Fruit fly (Drosophila melanogaster) whole organism, embryonic: Measurements from ENCODE around the gene CG31792.

Source experiments
- Awh ChIP-seq: fragments of 200-800 bp; sonication (Bioruptor generic); IDR thresholded peaks from 2 replicates; pipeline ENCODE4, ENCODE4 v1.3.6; 2022; ENCODE audit warnings: missing biosample characterization, missing genetic modification characterization
- Bgb ChIP-seq: fragments of 200-800 bp; sonication (Bioruptor generic); IDR thresholded peaks from 2 replicates; pipeline ENCODE4 v1.3.6; 2022; ENCODE audit warnings: missing biosample characterization, missing genetic modification characterization; ENCODE audit not compliant: partially characterized antibody
- C15 ChIP-seq: fragments of 200-800 bp; sonication (Bioruptor generic); IDR thresholded peaks from 3 replicates; pipeline ENCODE4 v1.3.6; 2022; ENCODE audit warnings: missing biosample characterization, missing genetic modification characterization
- CG10321 ChIP-seq: fragments of 200-800 bp; sonication (Bioruptor generic); IDR thresholded peaks from 2 replicates; pipeline ENCODE4 v1.3.6; 2022; ENCODE audit warnings: missing biosample characterization, missing genetic modification characterization
- CG10462 ChIP-seq: fragments of 200-800 bp; sonication (Bioruptor generic); optimal IDR thresholded peaks from 2 replicates; lab custom pipeline; 2016; ENCODE audit warnings: missing biosample characterization, missing genetic modification characterization
- CG10979 ChIP-seq: fragments of 200-800 bp; sonication (Bioruptor generic); optimal IDR thresholded peaks from 2 replicates; lab custom pipeline; 2018; ENCODE audit warnings: missing biosample characterization, mild to moderate bottlenecking, missing genetic modification characterization, moderate library complexity
- CG12155 ChIP-seq: fragments of 200-800 bp; sonication (Bioruptor generic); optimal IDR thresholded peaks from 3 replicates; lab custom pipeline; 2016; ENCODE audit warnings: missing biosample characterization, missing genetic modification characterization
- CG13775 ChIP-seq: fragments of 200-800 bp; sonication (Bioruptor generic); optimal IDR thresholded peaks from 3 replicates; lab custom pipeline; 2017; ENCODE audit warnings: missing biosample characterization, mild to moderate bottlenecking, missing genetic modification characterization
- CG14667 ChIP-seq: fragments of 200-800 bp; sonication (Bioruptor generic); IDR thresholded peaks from 2 replicates; pipeline ENCODE4 v1.3.6; 2022; ENCODE audit warnings: missing biosample characterization, missing genetic modification characterization
- CG15514 ChIP-seq: fragments of 200-800 bp; sonication (Bioruptor generic); optimal IDR thresholded peaks from 3 replicates; lab custom pipeline; 2017; ENCODE audit warnings: missing biosample characterization, missing genetic modification characterization, mild to moderate bottlenecking, moderate library complexity, missing genetic modification reagents
- CG1602 ChIP-seq: fragments of 200-800 bp; sonication (Bioruptor generic); optimal IDR thresholded peaks from 3 replicates; lab custom pipeline; 2016; ENCODE audit warnings: missing biosample characterization, missing genetic modification characterization
- CG17328 ChIP-seq: fragments of 200-800 bp; sonication (Bioruptor generic); IDR thresholded peaks from 2 replicates; pipeline ENCODE4 v1.3.6; 2022; ENCODE audit warnings: missing biosample characterization, missing genetic modification characterization
- CG17385 ChIP-seq: fragments of 200-800 bp; sonication (Bioruptor generic); optimal IDR thresholded peaks from 3 replicates; lab custom pipeline; 2018; ENCODE audit warnings: missing biosample characterization, mild to moderate bottlenecking, missing genetic modification characterization
- CG18619 ChIP-seq: fragments of 200-800 bp; sonication (Bioruptor generic); optimal IDR thresholded peaks from 3 replicates; lab custom pipeline; 2017; ENCODE audit warnings: missing biosample characterization, mild to moderate bottlenecking, missing genetic modification characterization
- CG30431 ChIP-seq: fragments of 200-800 bp; sonication (Bioruptor generic); optimal IDR thresholded peaks from 2 replicates; lab custom pipeline; 2017; ENCODE audit warnings: missing biosample characterization, missing genetic modification characterization
- CG5953 ChIP-seq: fragments of 200-800 bp; sonication (Bioruptor generic); IDR thresholded peaks from 2 replicates; pipeline ENCODE4 v1.3.6; 2022; ENCODE audit warnings: missing biosample characterization, missing genetic modification characterization
- CG6791 ChIP-seq: fragments of 200-800 bp; sonication (Bioruptor generic); IDR thresholded peaks from 3 replicates; pipeline ENCODE4 v1.3.6; 2022; ENCODE audit warnings: missing biosample characterization, missing genetic modification characterization; ENCODE audit not compliant: partially characterized antibody
- CG8281 ChIP-seq: fragments of 200-800 bp; sonication (Bioruptor generic); optimal IDR thresholded peaks from 2 replicates; lab custom pipeline; 2018; ENCODE audit warnings: missing biosample characterization, mild to moderate bottlenecking, missing genetic modification characterization, moderate library complexity
- CG8478 ChIP-seq: fragments of >200 bp; optimal IDR thresholded peaks from 2 replicates; lab custom pipeline; 2018
- CG8944 ChIP-seq: fragments of 200-800 bp; sonication (Bioruptor generic); optimal IDR thresholded peaks from 3 replicates; lab custom pipeline; 2016; ENCODE audit warnings: missing biosample characterization, missing genetic modification characterization
- CTCF ChIP-seq: fragments of 200-800 bp; sonication (Bioruptor generic); optimal IDR thresholded peaks from 2 replicates; lab custom pipeline; 2017; ENCODE audit warnings: missing biosample characterization, mild to moderate bottlenecking, missing genetic modification characterization, moderate library complexity
- D ChIP-seq, 2 experiments: fragments of 200-800 bp in 1 of 2; fragments of >200 bp in 1 of 2; sonication (Bioruptor generic) in 1 of 2; optimal IDR thresholded peaks; 2 replicates in 1 of 2; 3 replicates in 1 of 2; lab custom pipeline; 2017; ENCODE audit warnings: mild to moderate bottlenecking in 1 of 2, missing biosample characterization in 1 of 2, missing genetic modification characterization in 1 of 2, missing genetic modification reagents in 1 of 2
- Dbx ChIP-seq: fragments of 200-800 bp; sonication (Bioruptor generic); IDR thresholded peaks from 3 replicates; pipeline ENCODE4 v1.3.6; 2022; ENCODE audit warnings: missing biosample characterization, missing genetic modification characterization
- Dfd ChIP-seq, 2 experiments: fragments of >200 bp; optimal IDR thresholded peaks; 2 replicates each; lab custom pipeline; 2017; ENCODE audit warnings: missing biosample characterization in 2 of 2, missing genetic modification characterization in 2 of 2
- Drgx ChIP-seq: fragments of 200-800 bp; sonication (Bioruptor generic); IDR thresholded peaks from 2 replicates; pipeline ENCODE4 v1.3.6; 2022; ENCODE audit warnings: missing biosample characterization, missing genetic modification characterization
- Eip74EF ChIP-seq, 2 experiments: fragments of 200-800 bp in 1 of 2; fragments of >200 bp in 1 of 2; sonication (Bioruptor generic) in 1 of 2; optimal IDR thresholded peaks; 2 replicates each; lab custom pipeline; 2017 to 2019; ENCODE audit warnings: missing biosample characterization in 2 of 2, missing genetic modification characterization in 2 of 2, mild to moderate bottlenecking in 1 of 2, moderate library complexity in 1 of 2
- Elba2 ChIP-seq: fragments of 200-800 bp; sonication (Bioruptor generic); optimal IDR thresholded peaks from 3 replicates; lab custom pipeline; 2016; ENCODE audit warnings: missing biosample characterization, missing genetic modification characterization
- Ets97D ChIP-seq: fragments of 200-800 bp; sonication (Bioruptor generic); optimal IDR thresholded peaks from 3 replicates; lab custom pipeline; 2016; ENCODE audit warnings: missing biosample characterization, missing genetic modification characterization
- Hmx ChIP-seq: fragments of 200-800 bp; sonication (Bioruptor generic); optimal IDR thresholded peaks from 2 replicates; lab custom pipeline; 2016; ENCODE audit warnings: missing biosample characterization, missing genetic modification characterization
- MESR4 ChIP-seq: fragments of 200-800 bp; sonication (Bioruptor generic); optimal IDR thresholded peaks from 2 replicates; lab custom pipeline; 2018; ENCODE audit warnings: missing biosample characterization, mild to moderate bottlenecking, missing genetic modification characterization, moderate library complexity
- Mrtf ChIP-seq: fragments of 200-800 bp; sonication (Bioruptor generic); IDR thresholded peaks from 3 replicates; pipeline ENCODE4 v1.3.6; 2022; ENCODE audit warnings: missing biosample characterization, missing genetic modification characterization
- Ravus ChIP-seq: fragments of 200-800 bp; sonication (Bioruptor generic); IDR thresholded peaks from 2 replicates; pipeline ENCODE4 v1.3.6; 2022; ENCODE audit warnings: missing biosample characterization, missing genetic modification characterization
- Sry-β ChIP-seq: fragments of 200-800 bp; sonication (Bioruptor generic); optimal IDR thresholded peaks from 2 replicates; lab custom pipeline; 2018; ENCODE audit warnings: missing biosample characterization, mild to moderate bottlenecking, missing genetic modification characterization, moderate library complexity
- Xbp1 ChIP-seq: fragments of 200-800 bp; sonication (Bioruptor generic); optimal IDR thresholded peaks from 3 replicates; lab custom pipeline; 2016; ENCODE audit warnings: missing biosample characterization, mild to moderate bottlenecking, missing genetic modification characterization
- disco-r ChIP-seq: fragments of 200-800 bp; sonication (Bioruptor generic); optimal IDR thresholded peaks from 2 replicates; lab custom pipeline; 2016; ENCODE audit warnings: missing biosample characterization, missing genetic modification characterization
- dpn ChIP-seq, 2 experiments: fragments of 200-800 bp; sonication (Bioruptor generic); optimal IDR thresholded peaks; 3 replicates each; lab custom pipeline; 2016; ENCODE audit warnings: missing biosample characterization in 2 of 2, missing genetic modification characterization in 2 of 2
- grau ChIP-seq: fragments of 200-800 bp; optimal IDR thresholded peaks from 3 replicates; lab custom pipeline; 2019; ENCODE audit warnings: missing biosample characterization, mild to moderate bottlenecking, missing genetic modification characterization, moderate library complexity
- h ChIP-seq: fragments of >200 bp; optimal IDR thresholded peaks from 2 replicates; lab custom pipeline; 2017
- hth ChIP-seq: fragments of >200 bp; optimal IDR thresholded peaks from 2 replicates; lab custom pipeline; 2017; ENCODE audit warnings: inconsistent platforms
- kni ChIP-seq: fragments of 200-800 bp; sonication (Bioruptor generic); optimal IDR thresholded peaks from 3 replicates; lab custom pipeline; 2017; ENCODE audit warnings: mild to moderate bottlenecking, missing biosample characterization, missing genetic modification reagents, missing genetic modification characterization
- lab ChIP-seq: fragments of 200-800 bp; sonication (Bioruptor generic); optimal IDR thresholded peaks from 3 replicates; lab custom pipeline; 2017; ENCODE audit warnings: missing biosample characterization, missing genetic modification characterization, mild to moderate bottlenecking, moderate library complexity, missing genetic modification reagents
- lbe ChIP-seq: fragments of 200-800 bp; sonication (Bioruptor generic); optimal IDR thresholded peaks from 2 replicates; lab custom pipeline; 2016; ENCODE audit warnings: missing biosample characterization, mild to moderate bottlenecking, missing genetic modification characterization
- maf-S ChIP-seq: fragments of 200-800 bp; sonication (Bioruptor generic); optimal IDR thresholded peaks from 2 replicates; lab custom pipeline; 2016; ENCODE audit warnings: missing biosample characterization, missing genetic modification characterization
- nmo ChIP-seq: fragments of 200-800 bp; sonication (Bioruptor generic); optimal IDR thresholded peaks from 2 replicates; lab custom pipeline; 2018; ENCODE audit warnings: missing biosample characterization, mild to moderate bottlenecking, missing genetic modification characterization, moderate library complexity
- p53 ChIP-seq: fragments of 200-800 bp; sonication (Bioruptor generic); optimal IDR thresholded peaks from 2 replicates; lab custom pipeline; 2016; ENCODE audit warnings: missing biosample characterization, missing genetic modification characterization
- prd ChIP-seq, 3 experiments: fragments of >200 bp in 2 of 3; fragments of 200-800 bp in 1 of 3; sonication (Bioruptor generic) in 1 of 3; optimal IDR thresholded peaks in 2 of 3; IDR thresholded peaks in 1 of 3; 2 replicates in 2 of 3; 3 replicates in 1 of 3; pipeline versions ENCODE4 v1.3.6 to Lab custom; 2017 to 2022; ENCODE audit warnings: missing biosample characterization in 1 of 3, missing genetic modification characterization in 1 of 3
- ro ChIP-seq: fragments of 200-800 bp; sonication (Bioruptor generic); IDR thresholded peaks from 2 replicates; pipeline ENCODE4 v1.3.6; 2022; ENCODE audit warnings: missing biosample characterization, missing genetic modification characterization
- sim ChIP-seq: fragments of 200-800 bp; sonication (Bioruptor generic); IDR thresholded peaks from 2 replicates; pipeline ENCODE4 v1.3.6; 2022; ENCODE audit warnings: missing biosample characterization, missing genetic modification characterization
- tup ChIP-seq: fragments of 200-800 bp; sonication (Bioruptor generic); optimal IDR thresholded peaks from 2 replicates; lab custom pipeline; 2016; ENCODE audit warnings: missing biosample characterization, mild to moderate bottlenecking, missing genetic modification characterization, moderate library complexity
- vnd ChIP-seq: fragments of 200-800 bp; sonication (Bioruptor generic); IDR thresholded peaks from 3 replicates; pipeline ENCODE4 v1.3.6; 2022; ENCODE audit warnings: missing biosample characterization, missing genetic modification characterization; ENCODE audit not compliant: partially characterized antibody

The CG31792 gene

dm6 chr2L:18968370-18969105 lies 28.7 kb upstream of the CG31792 start, which contains the start of the genes Nak and Tango6 (continued):
- TF ChIP-seq CG17385 (no peak), disco-r (GFP tag; lab: Kevin White, UChicago) (peak; percentile 23), tup (no peak), C15 (GFP tag; lab: Robert Waterston, UW) (no peak), CG13775 (peak; percentile 62), Xbp1 (GFP tag; lab: Kevin White, UChicago) (peak; percentile 23), Drgx (GFP tag; lab: Robert Waterston, UW) (no peak), CG8281 (tag; lab: Kevin White, UChicago) (no peak), Awh (GFP tag; lab: Robert Waterston, UW) (no peak), nmo (peak; percentile 81), Eip74EF (GFP tag; optimal IDR thresholded peaks at IDR 0.05; lab: Kevin White, UChicago) (no peak), CG14667 (no peak), Dbx (GFP tag; lab: Robert Waterston, UW) (peak; percentile 25; the same call in 1 of the 3 replicates), hth (lab: Kevin White, UChicago) (no peak), Elba2 (GFP tag; lab: Kevin White, UChicago) (no peak), Bgb (GFP tag; lab: Robert Waterston, UW) (peak; percentile 87), CG12155 (GFP tag; lab: Kevin White, UChicago) (peak; percentile 27), sim (no peak), CG30431 (GFP tag; lab: Kevin White, UChicago) (no peak), Mrtf (no peak), ro (GFP tag; lab: Robert Waterston, UW) (no peak), CG8944 (no peak), Hmx (GFP tag; lab: Kevin White, UChicago) (no peak), CG17328 (GFP tag; lab: Robert Waterston, UW) (no peak), CG15514 (GFP tag; lab: Kevin White, UChicago) (peak; percentile 34), prd (optimal IDR thresholded peaks at IDR 0.05; lab: Kevin White, UChicago) (no peak), prd (GFP tag; IDR thresholded peaks at IDR 0.05; lab: Robert Waterston, UW) (peak; percentile 33; the same call in 1 of the 3 replicates), maf-S (GFP tag; lab: Kevin White, UChicago) (peak; percentile 0), CG18619 (GFP tag; lab: Kevin White, UChicago) (no peak), CG1602 (GFP tag; lab: Kevin White, UChicago) (peak; percentile 11), CG5953 (GFP tag; lab: Robert Waterston, UW) (no peak), CTCF (GFP tag; lab: Kevin White, UChicago) (peak; percentile 32), CG10462 (GFP tag; lab: Kevin White, UChicago) (no peak), vnd (GFP tag; lab: Robert Waterston, UW) (peak; percentile 96), CG10979 (tag; lab: Kevin White, UChicago) (no peak), p53 (GFP tag; lab: Kevin White, UChicago) (peak; percentile 33), dpn (GFP tag; optimal IDR thresholded peaks at IDR 0.05; lab: Kevin White, UChicago) (peak; percentile 10 to 34), kni (GFP tag; lab: Kevin White, UChicago) (no peak), CG10321 (GFP tag; lab: Robert Waterston, UW) (peak; percentile 27; the same call in 1 of the 2 replicates), Sry-β (GFP tag; lab: Kevin White, UChicago) (peak; percentile 83), CG6791 (GFP tag; lab: Robert Waterston, UW) (peak; percentile 83), grau (tag; lab: Kevin White, UChicago) (peak; percentile 51), h (lab: Kevin White, UChicago) (no peak), Dfd (GFP tag; optimal IDR thresholded peaks at IDR 0.05; lab: Kevin White, UChicago) (no peak), lbe (GFP tag; lab: Kevin White, UChicago) (peak; percentile 35), Ravus (GFP tag; lab: Robert Waterston, UW) (no peak), CG8478 (lab: Kevin White, UChicago) (no peak), MESR4 (GFP tag; lab: Kevin White, UChicago) (peak; percentile 88), D (optimal IDR thresholded peaks at IDR 0.05; lab: Kevin White, UChicago) (no peak), D (GFP tag; optimal IDR thresholded peaks at IDR 0.05; lab: Kevin White, UChicago) (no peak), Ets97D (GFP tag; lab: Kevin White, UChicago) (peak; percentile 64), lab (GFP tag; lab: Kevin White, UChicago) (no peak)
